Worm (Caenorhabditis elegans) whole organism, early embryonic: Measurements from ENCODE around the gene nhr-255.

Experiments
- B0310.2 ChIP-seq: sonication (generic microtip); optimal IDR thresholded peaks from 2 replicates; lab custom pipeline; 2016; ENCODE audit warnings: mild to moderate bottlenecking, missing genetic modification characterization, missing compliant biosample characterization
- ama-1 ChIP-seq: fragments of 150-350 bp; optimal IDR thresholded peaks from 2 replicates; lab custom pipeline; 2014
- ets-7 ChIP-seq: sonication (generic microtip); optimal IDR thresholded peaks from 2 replicates; lab custom pipeline; 2016; ENCODE audit warnings: missing genotype, missing genetic modification characterization, missing compliant biosample characterization
- flt-1 ChIP-seq: fragments of 200-800 bp; sonication (Bioruptor generic); IDR thresholded peaks from 2 replicates; pipeline ENCODE4 v1.3.6; 2022; ENCODE audit warnings: missing genetic modification characterization, missing compliant biosample characterization
- hmg-4 ChIP-seq: fragments of 200-800 bp; sonication (Bioruptor generic); optimal IDR thresholded peaks from 2 replicates; lab custom pipeline; 2018; ENCODE audit warnings: mild to moderate bottlenecking, missing genetic modification characterization, missing compliant biosample characterization
- scrt-1 ChIP-seq: fragments of 200-800 bp; sonication (Bioruptor generic); IDR thresholded peaks from 2 replicates; pipeline ENCODE4 v1.3.6; 2022; ENCODE audit warnings: missing genetic modification characterization, missing compliant biosample characterization
- sea-1 ChIP-seq: fragments of 200-800 bp; sonication (Bioruptor generic); conservative IDR thresholded peaks from 2 replicates; pipeline ENCODE4 v1.3.6; 2022; ENCODE audit warnings: missing genetic modification characterization, missing compliant biosample characterization
- tra-4 ChIP-seq: sonication (generic microtip); optimal IDR thresholded peaks from 2 replicates; lab custom pipeline; 2017; ENCODE audit warnings: missing genetic modification characterization, missing compliant biosample characterization

ce11 chrX:15736419-15736818 is 6.0 kb upstream of the nhr-255 start:
- no peak for TF ChIP-seq flt-1 (GFP tag; lab: Robert Waterston, UW)
- TF ChIP-seq ama-1 = no peak
- no peak for TF ChIP-seq B0310.2
- no peak for TF ChIP-seq sea-1 (GFP tag; lab: Robert Waterston, UW)
- no peak for TF ChIP-seq hmg-4 (GFP tag; lab: Kevin White, UChicago)
- no peak for TF ChIP-seq ets-7 (tag; lab: Kevin White, UChicago)
- no peak for TF ChIP-seq scrt-1 (GFP tag; lab: Robert Waterston, UW)
- TF ChIP-seq tra-4 (tag; lab: Kevin White, UChicago) = no peak
